Fruit fly (Drosophila melanogaster) whole organism, prepupa: Measurements from ENCODE around the gene CG18599.
A peak's percentile ranks its signal among the peaks of the same experiment; 100 is the strongest.

Experiments
- CG16779 ChIP-seq: fragments of 200-800 bp; sonication (Bioruptor generic); optimal IDR thresholded peaks from 3 replicates; lab custom pipeline; 2017; ENCODE audit warnings: missing biosample characterization, mild to moderate bottlenecking, missing genetic modification characterization
- CG32006 ChIP-seq: fragments of 200-800 bp; sonication (Bioruptor generic); optimal IDR thresholded peaks from 3 replicates; lab custom pipeline; 2017; ENCODE audit warnings: missing biosample characterization, mild to moderate bottlenecking, missing genetic modification characterization
- CG6854 ChIP-seq: fragments of 200-800 bp; sonication (Bioruptor generic); optimal IDR thresholded peaks from 2 replicates; lab custom pipeline; 2017; ENCODE audit warnings: missing biosample characterization, mild to moderate bottlenecking, missing genetic modification characterization
- CG7368 ChIP-seq: fragments of 200-800 bp; sonication (Bioruptor generic); optimal IDR thresholded peaks from 3 replicates; lab custom pipeline; 2016; ENCODE audit warnings: missing biosample characterization, missing genetic modification characterization
- CG8119 ChIP-seq: fragments of 200-800 bp; sonication (Bioruptor generic); IDR thresholded peaks from 3 replicates; pipeline ENCODE4 v1.3.6; 2022; ENCODE audit warnings: missing biosample characterization, missing genetic modification characterization
- Eip78C ChIP-seq: fragments of 200-800 bp; sonication (Bioruptor generic); peaks from one replicate; lab custom pipeline; 2016; ENCODE audit warnings: missing biosample characterization, missing genetic modification characterization
- Ets21C ChIP-seq: fragments of 200-800 bp; sonication (Bioruptor generic); optimal IDR thresholded peaks from 3 replicates; lab custom pipeline; 2016; ENCODE audit warnings: missing biosample characterization, missing genetic modification characterization
- Ets96B ChIP-seq: fragments of 200-800 bp; optimal IDR thresholded peaks from 2 replicates; lab custom pipeline; 2019; ENCODE audit warnings: missing biosample characterization, mild to moderate bottlenecking, missing genetic modification characterization, moderate library complexity
- Hr39 ChIP-seq: fragments of 200-800 bp; sonication (Bioruptor generic); optimal IDR thresholded peaks from 2 replicates; lab custom pipeline; 2016; ENCODE audit warnings: missing biosample characterization, missing genetic modification characterization
- cyc ChIP-seq: fragments of 200-800 bp; sonication (Bioruptor generic); optimal IDR thresholded peaks from 3 replicates; lab custom pipeline; 2016; ENCODE audit warnings: missing biosample characterization, missing genetic modification characterization
- dsx ChIP-seq: fragments of 200-800 bp; optimal IDR thresholded peaks from 3 replicates; lab custom pipeline; 2019; ENCODE audit warnings: missing biosample characterization, mild to moderate bottlenecking, missing genetic modification characterization, moderate library complexity; ENCODE audit not compliant: poor library complexity, severe bottlenecking
- vri ChIP-seq: fragments of 200-800 bp; sonication (Bioruptor generic); optimal IDR thresholded peaks from 3 replicates; lab custom pipeline; 2016; ENCODE audit warnings: missing biosample characterization, mild to moderate bottlenecking, missing genetic modification characterization

DNA sequence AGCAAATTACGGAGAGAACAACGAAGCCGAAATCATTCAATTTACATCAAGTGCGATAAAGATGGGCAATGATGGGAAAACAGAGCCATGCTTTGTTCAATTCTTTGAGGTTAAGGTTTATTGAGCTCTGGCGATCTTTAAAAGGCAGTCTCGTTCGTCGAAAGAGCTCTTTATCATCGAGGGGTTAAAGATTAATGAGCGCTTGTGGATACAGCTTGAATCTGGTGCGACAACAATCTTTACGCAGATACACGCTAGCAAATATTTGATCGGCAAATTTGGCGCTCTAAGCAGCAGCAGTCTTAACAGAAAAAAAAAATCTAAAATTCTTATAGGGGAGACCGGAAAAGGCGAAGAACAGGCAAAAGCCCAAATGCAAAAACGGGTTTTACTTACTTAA is 28.5 kb downstream of the CG18599 start:
- TF ChIP-seq vri (GFP tag; lab: Kevin White, UChicago) (peak; percentile 8), CG8119 (GFP tag; lab: Robert Waterston, UW) (no peak), CG7368 (GFP tag; lab: Kevin White, UChicago) (no peak), Ets21C (GFP tag; lab: Kevin White, UChicago) (no peak), CG6854 (no peak), dsx (no peak), Hr39 (GFP tag; lab: Kevin White, UChicago) (no peak), cyc (GFP tag; lab: Kevin White, UChicago) (no peak), Ets96B (no peak), CG16779 (tag; lab: Kevin White, UChicago) (no peak), Eip78C (GFP tag; lab: Kevin White, UChicago) (peak; percentile 40), CG32006 (GFP tag; lab: Kevin White, UChicago) (no peak)
